Worm (Caenorhabditis elegans) whole organism, early embryonic: ENCODE results near the gene srh-235.

Experiments used
- B0310.2 ChIP-seq: sonication (generic microtip); optimal IDR thresholded peaks from 2 replicates; lab custom pipeline; 2016; ENCODE audit warnings: mild to moderate bottlenecking, missing genetic modification characterization, missing compliant biosample characterization
- ama-1 ChIP-seq: fragments of 150-350 bp; optimal IDR thresholded peaks from 2 replicates; lab custom pipeline; 2014
- ceh-13 ChIP-seq: fragments of 200-800 bp; sonication (Bioruptor generic); optimal IDR thresholded peaks from 2 replicates; lab custom pipeline; 2018; ENCODE audit warnings: mild to moderate bottlenecking, missing genetic modification characterization, missing compliant biosample characterization
- ets-7 ChIP-seq: sonication (generic microtip); optimal IDR thresholded peaks from 2 replicates; lab custom pipeline; 2016; ENCODE audit warnings: missing genotype, missing genetic modification characterization, missing compliant biosample characterization
- flt-1 ChIP-seq: fragments of 200-800 bp; sonication (Bioruptor generic); IDR thresholded peaks from 2 replicates; pipeline ENCODE4 v1.3.6; 2022; ENCODE audit warnings: missing genetic modification characterization, missing compliant biosample characterization
- hmbx-1 ChIP-seq: sonication (generic microtip); optimal IDR thresholded peaks from 2 replicates; lab custom pipeline; 2016; ENCODE audit warnings: mild to moderate bottlenecking, missing genetic modification characterization, missing compliant biosample characterization
- hnd-1 ChIP-seq: sonication (generic microtip); optimal IDR thresholded peaks from 2 replicates; lab custom pipeline; 2016; ENCODE audit warnings: missing genetic modification characterization, missing compliant biosample characterization
- tbx-11 ChIP-seq: fragments of 200-800 bp; sonication (Bioruptor generic); IDR thresholded peaks from 2 replicates; pipeline ENCODE4 v1.3.6; 2022; ENCODE audit warnings: missing genetic modification characterization, missing compliant biosample characterization
- tra-4 ChIP-seq: sonication (generic microtip); optimal IDR thresholded peaks from 2 replicates; lab custom pipeline; 2017; ENCODE audit warnings: missing genetic modification characterization, missing compliant biosample characterization

DNA sequence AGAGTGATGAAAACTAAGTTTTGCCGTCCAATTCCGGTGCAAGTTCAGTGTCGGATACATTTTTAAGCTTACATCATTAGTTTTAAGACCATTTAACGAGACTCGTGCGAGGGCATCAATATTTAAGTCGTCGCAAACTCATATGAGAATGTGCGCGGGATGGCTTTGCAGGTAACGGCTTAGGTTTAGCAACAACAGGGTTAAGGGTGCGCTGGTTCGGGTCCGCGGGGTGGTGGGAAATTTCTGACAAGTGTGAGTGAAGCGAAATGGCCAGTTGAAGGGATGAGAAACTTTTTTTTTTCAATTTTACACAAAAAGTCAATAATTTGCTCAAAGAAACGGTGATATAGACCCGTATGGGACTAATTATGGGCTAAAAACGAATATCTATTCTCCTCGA, 42.4 kb upstream of the srh-235 start:
- TF ChIP-seq hnd-1 (tag; lab: Kevin White, UChicago) = no peak
- TF ChIP-seq flt-1 (GFP tag; lab: Robert Waterston, UW) = no peak
- no peak for TF ChIP-seq ama-1 (lab: Kevin White, UChicago)
- TF ChIP-seq hmbx-1 (tag; lab: Kevin White, UChicago) = no peak
- no peak for TF ChIP-seq tra-4 (tag; lab: Kevin White, UChicago)
- no peak for TF ChIP-seq B0310.2 (tag; lab: Kevin White, UChicago)
- TF ChIP-seq tbx-11 = no peak
- TF ChIP-seq ets-7 = no peak
- TF ChIP-seq ceh-13 (GFP tag; lab: Kevin White, UChicago) = no peak
